Comparison of ENCODE assay signal across 1 fruit fly cellular context in the genomic region with DNA sequence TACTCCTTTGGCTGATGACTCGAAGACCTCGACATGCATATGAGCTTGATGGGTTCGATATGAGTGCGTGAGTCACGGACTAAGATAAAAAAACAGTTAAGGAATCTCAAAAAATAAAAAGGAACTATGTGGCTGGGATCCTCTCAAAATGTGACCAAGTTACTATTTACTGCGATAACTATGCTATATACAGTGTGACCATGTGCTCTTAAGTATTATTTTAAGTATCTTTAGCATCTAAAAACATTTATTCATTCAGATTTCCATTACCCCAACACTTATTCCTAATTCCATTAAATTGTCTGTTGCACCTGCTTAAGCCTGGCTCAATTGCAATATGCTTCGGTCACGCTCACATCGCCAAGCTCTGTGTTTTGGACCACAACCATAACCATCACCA.
TF ChIP-seq lines count a peak whose summit lies in the region.

No protein-coding gene starts in this region.

TF ChIP-seq in whole organism, prepupa, 60 proteins besides CTCF, POLR2A, EP300 and RAD21 (continued from another document):
- TF ChIP-seq CG16779 (tag; optimal IDR thresholded peaks at IDR 0.05; lab: Kevin White, UChicago): no peak
- TF ChIP-seq CG4318 (GFP tag; optimal IDR thresholded peaks at IDR 0.05; lab: Kevin White, UChicago): no peak
- TF ChIP-seq CG6276 (GFP tag; optimal IDR thresholded peaks at IDR 0.05; lab: Kevin White, UChicago): no peak
- TF ChIP-seq fd85E (GFP tag; optimal IDR thresholded peaks at IDR 0.05; lab: Kevin White, UChicago): no peak
- no peak for TF ChIP-seq Gug (GFP tag; IDR thresholded peaks at IDR 0.05; lab: Robert Waterston, UW)
- no peak for TF ChIP-seq OdsH (GFP tag; optimal IDR thresholded peaks at IDR 0.05; lab: Kevin White, UChicago)
- peak; percentile 7 for TF ChIP-seq Sox14 (GFP tag; optimal IDR thresholded peaks at IDR 0.05; lab: Kevin White, UChicago)
- peak; percentile 9 for TF ChIP-seq acj6 (GFP tag; optimal IDR thresholded peaks at IDR 0.05; lab: Kevin White, UChicago)
- TF ChIP-seq Ets21C (GFP tag; optimal IDR thresholded peaks at IDR 0.05; lab: Kevin White, UChicago): no peak
- TF ChIP-seq CG10669 (GFP tag; optimal IDR thresholded peaks at IDR 0.05; lab: Kevin White, UChicago): no peak
- TF ChIP-seq dac (GFP tag; optimal IDR thresholded peaks at IDR 0.05; lab: Kevin White, UChicago): no peak
- peak; percentile 56 for TF ChIP-seq esn (GFP tag; optimal IDR thresholded peaks at IDR 0.05; lab: Kevin White, UChicago)
- TF ChIP-seq CG9139 (GFP tag; optimal IDR thresholded peaks at IDR 0.05; lab: Kevin White, UChicago): no peak
- no peak for TF ChIP-seq fd59A (GFP tag; optimal IDR thresholded peaks at IDR 0.05; lab: Kevin White, UChicago)
- TF ChIP-seq Eip93F (GFP tag; optimal IDR thresholded peaks at IDR 0.05; lab: Kevin White, UChicago): no peak
- peak; percentile 71 for TF ChIP-seq svp (GFP tag; lab: Kevin White, UChicago)
- TF ChIP-seq CG11762 (GFP tag; optimal IDR thresholded peaks at IDR 0.05; lab: Kevin White, UChicago; ENCODE audit: insufficient read depth): no peak
- no peak for TF ChIP-seq CG15336 (GFP tag; IDR thresholded peaks at IDR 0.05; lab: Robert Waterston, UW)
- TF ChIP-seq CG8119 (GFP tag; IDR thresholded peaks at IDR 0.05; lab: Robert Waterston, UW): no peak
- TF ChIP-seq Met (GFP tag; optimal IDR thresholded peaks at IDR 0.05; lab: Kevin White, UChicago): peak; percentile 50
- TF ChIP-seq Hr4 (GFP tag; optimal IDR thresholded peaks at IDR 0.05; lab: Kevin White, UChicago): no peak
- peak; percentile 1 for TF ChIP-seq CG3919 (GFP tag; optimal IDR thresholded peaks at IDR 0.05; lab: Kevin White, UChicago)
- TF ChIP-seq CG32006 (GFP tag; optimal IDR thresholded peaks at IDR 0.05; lab: Kevin White, UChicago): no peak
- TF ChIP-seq CG7368 (GFP tag; optimal IDR thresholded peaks at IDR 0.05; lab: Kevin White, UChicago): no peak
- peak; percentile 28 for TF ChIP-seq topi (GFP tag; optimal IDR thresholded peaks at IDR 0.05; lab: Kevin White, UChicago)
- no peak for TF ChIP-seq Sox15 (GFP tag; optimal IDR thresholded peaks at IDR 0.05; lab: Kevin White, UChicago)
- TF ChIP-seq cyc (GFP tag; optimal IDR thresholded peaks at IDR 0.05; lab: Kevin White, UChicago): peak; percentile 31
